Worm (Caenorhabditis elegans): Measurements from ENCODE around the gene C39B10.3.

ce11 chrX:10433863-10434262, 10.1 kb upstream of the C39B10.3 start:
- no peak for TF ChIP-seq nhr-237 (tag; optimal IDR thresholded peaks at IDR 0.05)
- TF ChIP-seq hpl-2 (GFP tag; optimal IDR thresholded peaks at IDR 0.05) = no peak
- TF ChIP-seq efl-1 (optimal IDR thresholded peaks at IDR 0.05) = no peak
- no peak for TF ChIP-seq efl-1 (GFP tag; optimal IDR thresholded peaks at IDR 0.05 in 1 of 2)
- no peak for TF ChIP-seq efl-3 (GFP tag; optimal IDR thresholded peaks at IDR 0.05)
- TF ChIP-seq skn-1 (tag; optimal IDR thresholded peaks at IDR 0.05) = no peak
- TF ChIP-seq nhr-90 (tag; optimal IDR thresholded peaks at IDR 0.05; ENCODE audit: poor library complexity) = no peak
- TF ChIP-seq elt-2 (tag; optimal IDR thresholded peaks at IDR 0.05) = no peak
- no peak for TF ChIP-seq ceh-82 (tag; optimal IDR thresholded peaks at IDR 0.05)

Measured in whole organism, L1 larva.